Fruit fly (Drosophila melanogaster) whole organism, prepupa: ENCODE results near the gene Cyp4ae1.

Source experiments
- CG10631 ChIP-seq: fragments of 200-800 bp; sonication (Bioruptor generic); optimal IDR thresholded peaks from 2 replicates; lab custom pipeline; 2016; ENCODE audit warnings: missing biosample characterization, missing genetic modification characterization
- CG10669 ChIP-seq: fragments of 200-800 bp; sonication (Bioruptor generic); optimal IDR thresholded peaks from 3 replicates; lab custom pipeline; 2018; ENCODE audit warnings: missing biosample characterization, mild to moderate bottlenecking, missing genetic modification characterization, moderate library complexity
- CG11902 ChIP-seq: fragments of 200-800 bp; sonication (Bioruptor generic); optimal IDR thresholded peaks from 3 replicates; lab custom pipeline; 2016; ENCODE audit warnings: missing biosample characterization, missing genetic modification characterization
- CG15336 ChIP-seq: fragments of 200-800 bp; sonication (Bioruptor generic); IDR thresholded peaks from 2 replicates; pipeline ENCODE4 v1.3.6; 2022; ENCODE audit warnings: missing biosample characterization, missing genetic modification characterization
- CG1621 ChIP-seq: fragments of 200-800 bp; sonication (Bioruptor generic); optimal IDR thresholded peaks from 3 replicates; lab custom pipeline; 2018; ENCODE audit warnings: missing biosample characterization, mild to moderate bottlenecking, missing genetic modification characterization
- CG16779 ChIP-seq: fragments of 200-800 bp; sonication (Bioruptor generic); optimal IDR thresholded peaks from 3 replicates; lab custom pipeline; 2017; ENCODE audit warnings: missing biosample characterization, mild to moderate bottlenecking, missing genetic modification characterization
- CG3032 ChIP-seq: fragments of 200-800 bp; optimal IDR thresholded peaks from 2 replicates; lab custom pipeline; 2019; ENCODE audit warnings: missing biosample characterization, mild to moderate bottlenecking, missing genetic modification characterization, moderate library complexity
- CG32006 ChIP-seq: fragments of 200-800 bp; sonication (Bioruptor generic); optimal IDR thresholded peaks from 3 replicates; lab custom pipeline; 2017; ENCODE audit warnings: missing biosample characterization, mild to moderate bottlenecking, missing genetic modification characterization
- CG6163 ChIP-seq: fragments of 200-800 bp; sonication (Bioruptor generic); IDR thresholded peaks from 3 replicates; pipeline ENCODE4 v1.3.6; 2022; ENCODE audit warnings: missing biosample characterization, missing genetic modification characterization
- CG6276 ChIP-seq: fragments of 200-800 bp; sonication (Bioruptor generic); optimal IDR thresholded peaks from 2 replicates; lab custom pipeline; 2017; ENCODE audit warnings: missing biosample characterization, mild to moderate bottlenecking, missing genetic modification characterization
- CG6792 ChIP-seq: fragments of 200-800 bp; sonication (Bioruptor generic); optimal IDR thresholded peaks from 3 replicates; lab custom pipeline; 2016; ENCODE audit warnings: missing biosample characterization, missing genetic modification characterization
- CG6808 ChIP-seq: fragments of 200-800 bp; sonication (Bioruptor generic); optimal IDR thresholded peaks from 3 replicates; lab custom pipeline; 2017; ENCODE audit warnings: missing biosample characterization, missing genetic modification characterization, mild to moderate bottlenecking, moderate library complexity, missing genetic modification reagents
- CG7368 ChIP-seq: fragments of 200-800 bp; sonication (Bioruptor generic); optimal IDR thresholded peaks from 3 replicates; lab custom pipeline; 2016; ENCODE audit warnings: missing biosample characterization, missing genetic modification characterization
- CG8119 ChIP-seq: fragments of 200-800 bp; sonication (Bioruptor generic); IDR thresholded peaks from 3 replicates; pipeline ENCODE4 v1.3.6; 2022; ENCODE audit warnings: missing biosample characterization, missing genetic modification characterization
- CG8632 ChIP-seq: fragments of 200-800 bp; sonication (Bioruptor generic); optimal IDR thresholded peaks from 3 replicates; lab custom pipeline; 2016; ENCODE audit warnings: missing biosample characterization, missing genetic modification characterization
- CG9139 ChIP-seq: fragments of 200-800 bp; sonication (Bioruptor generic); optimal IDR thresholded peaks from 3 replicates; lab custom pipeline; 2017; ENCODE audit warnings: missing biosample characterization, mild to moderate bottlenecking, missing genetic modification characterization
- Eip75B ChIP-seq: fragments of 200-800 bp; sonication (Bioruptor generic); optimal IDR thresholded peaks from 3 replicates; lab custom pipeline; 2016; ENCODE audit warnings: missing biosample characterization, missing genetic modification characterization
- Eip93F ChIP-seq: fragments of 200-800 bp; sonication (Bioruptor generic); optimal IDR thresholded peaks from 2 replicates; lab custom pipeline; 2016; ENCODE audit warnings: missing biosample characterization, mild to moderate bottlenecking, missing genetic modification characterization
- Ets21C ChIP-seq: fragments of 200-800 bp; sonication (Bioruptor generic); optimal IDR thresholded peaks from 3 replicates; lab custom pipeline; 2016; ENCODE audit warnings: missing biosample characterization, missing genetic modification characterization
- Gug ChIP-seq: fragments of 200-800 bp; sonication (Bioruptor generic); IDR thresholded peaks from 2 replicates; pipeline ENCODE4 v1.3.6; 2022; ENCODE audit warnings: missing biosample characterization, missing genetic modification characterization
- Hr39 ChIP-seq: fragments of 200-800 bp; sonication (Bioruptor generic); optimal IDR thresholded peaks from 2 replicates; lab custom pipeline; 2016; ENCODE audit warnings: missing biosample characterization, missing genetic modification characterization
- Hr4 ChIP-seq: fragments of 200-800 bp; sonication (Bioruptor generic); optimal IDR thresholded peaks from 3 replicates; lab custom pipeline; 2016; ENCODE audit warnings: missing biosample characterization, missing genetic modification characterization
- Met ChIP-seq: fragments of 200-800 bp; sonication (Bioruptor generic); optimal IDR thresholded peaks from 3 replicates; lab custom pipeline; 2016; ENCODE audit warnings: missing biosample characterization, missing genetic modification characterization
- OdsH ChIP-seq: fragments of 200-800 bp; sonication (Bioruptor generic); optimal IDR thresholded peaks from 3 replicates; lab custom pipeline; 2016; ENCODE audit warnings: missing biosample characterization, missing genetic modification characterization
- Sox102F ChIP-seq: fragments of 200-800 bp; sonication (Bioruptor generic); optimal IDR thresholded peaks from 2 replicates; lab custom pipeline; 2016; ENCODE audit warnings: missing biosample characterization, mild to moderate bottlenecking, missing genetic modification characterization
- Sox14 ChIP-seq: fragments of 200-800 bp; sonication (Bioruptor generic); optimal IDR thresholded peaks from 3 replicates; lab custom pipeline; 2016; ENCODE audit warnings: missing biosample characterization, missing genetic modification characterization
- Sox15 ChIP-seq: fragments of 200-800 bp; sonication (Bioruptor generic); optimal IDR thresholded peaks from 3 replicates; lab custom pipeline; 2016; ENCODE audit warnings: missing biosample characterization, missing genetic modification characterization
- achi ChIP-seq: fragments of 200-800 bp; sonication (Bioruptor generic); optimal IDR thresholded peaks from 3 replicates; lab custom pipeline; 2016; ENCODE audit warnings: missing biosample characterization, missing genetic modification characterization
- acj6 ChIP-seq: fragments of 200-800 bp; sonication (Bioruptor generic); optimal IDR thresholded peaks from 3 replicates; lab custom pipeline; 2016; ENCODE audit warnings: missing biosample characterization, missing genetic modification characterization
- dac ChIP-seq: fragments of 200-800 bp; sonication (Bioruptor generic); optimal IDR thresholded peaks from 2 replicates; lab custom pipeline; 2017; ENCODE audit warnings: missing biosample characterization, mild to moderate bottlenecking, missing genetic modification characterization
- dsx ChIP-seq: fragments of 200-800 bp; optimal IDR thresholded peaks from 3 replicates; lab custom pipeline; 2019; ENCODE audit warnings: missing biosample characterization, mild to moderate bottlenecking, missing genetic modification characterization, moderate library complexity; ENCODE audit not compliant: poor library complexity, severe bottlenecking
- eg ChIP-seq: fragments of 200-800 bp; sonication (Bioruptor generic); IDR thresholded peaks from 3 replicates; pipeline ENCODE4 v1.3.6; 2022; ENCODE audit warnings: missing biosample characterization, missing genetic modification characterization
- esn ChIP-seq: fragments of 200-800 bp; sonication (Bioruptor generic); optimal IDR thresholded peaks from 2 replicates; lab custom pipeline; 2016; ENCODE audit warnings: missing biosample characterization, mild to moderate bottlenecking, missing genetic modification characterization, moderate library complexity
- fd59A ChIP-seq: fragments of 200-800 bp; sonication (Bioruptor generic); optimal IDR thresholded peaks from 2 replicates; lab custom pipeline; 2017; ENCODE audit warnings: missing biosample characterization, mild to moderate bottlenecking, missing genetic modification characterization, missing genetic modification reagents
- fd85E ChIP-seq: fragments of 200-800 bp; sonication (Bioruptor generic); optimal IDR thresholded peaks from 3 replicates; lab custom pipeline; 2016; ENCODE audit warnings: missing biosample characterization, missing genetic modification characterization
- fkh ChIP-seq: fragments of 200-800 bp; sonication (Bioruptor generic); optimal IDR thresholded peaks from 3 replicates; lab custom pipeline; 2017; ENCODE audit warnings: missing biosample characterization, mild to moderate bottlenecking, missing genetic modification characterization, moderate library complexity
- pdm3 ChIP-seq: fragments of 200-800 bp; sonication (Bioruptor generic); optimal IDR thresholded peaks from 3 replicates; lab custom pipeline; 2016; ENCODE audit warnings: missing biosample characterization, missing genetic modification characterization
- spab ChIP-seq: fragments of 200-800 bp; sonication (Bioruptor generic); optimal IDR thresholded peaks from 2 replicates; lab custom pipeline; 2017; ENCODE audit warnings: missing biosample characterization, mild to moderate bottlenecking, missing genetic modification characterization, missing genetic modification reagents
- ss ChIP-seq, 2 experiments: fragments of 200-800 bp; sonication (Bioruptor generic); optimal IDR thresholded peaks; 2 replicates in 1 of 2; 3 replicates in 1 of 2; lab custom pipeline; 2017 to 2018; ENCODE audit warnings: mild to moderate bottlenecking in 2 of 2, missing biosample characterization in 2 of 2, missing genetic modification characterization in 2 of 2, moderate library complexity in 1 of 2
- svp ChIP-seq: fragments of 200-800 bp; sonication (Bioruptor generic); peaks from one replicate; lab custom pipeline; 2016; ENCODE audit warnings: missing biosample characterization, missing genetic modification characterization
- topi ChIP-seq: fragments of 200-800 bp; sonication (Bioruptor generic); optimal IDR thresholded peaks from 3 replicates; lab custom pipeline; 2016; ENCODE audit warnings: missing biosample characterization, missing genetic modification characterization
- vri ChIP-seq: fragments of 200-800 bp; sonication (Bioruptor generic); optimal IDR thresholded peaks from 3 replicates; lab custom pipeline; 2016; ENCODE audit warnings: missing biosample characterization, mild to moderate bottlenecking, missing genetic modification characterization

Cyp4ae1 gene

DNA sequence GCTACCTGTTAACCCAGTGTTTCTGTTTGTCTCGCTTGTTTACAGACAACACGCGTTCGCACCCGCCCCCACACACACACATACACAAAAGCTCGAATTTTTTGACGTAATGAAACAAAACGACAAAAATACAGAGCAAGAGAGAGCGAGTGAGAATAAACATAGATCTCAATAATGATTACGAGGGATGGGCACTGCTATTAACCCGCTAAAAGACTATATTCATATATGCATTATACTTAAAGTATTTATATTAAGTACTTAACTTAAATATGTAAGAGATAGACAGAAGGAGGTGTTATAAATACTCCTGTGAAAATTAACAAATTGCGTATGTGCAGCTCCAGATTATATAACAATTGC lies 37.0 kb upstream of the Cyp4ae1 start (continued):
- peak; percentile 41 for TF ChIP-seq Hr4 (GFP tag; lab: Kevin White, UChicago)
- no peak for TF ChIP-seq fd85E (GFP tag; lab: Kevin White, UChicago)
- peak; percentile 30 for TF ChIP-seq CG10631 (GFP tag; lab: Kevin White, UChicago)
- TF ChIP-seq esn (GFP tag; lab: Kevin White, UChicago): peak; percentile 42
- TF ChIP-seq CG8632 (GFP tag; lab: Kevin White, UChicago): peak; percentile 37
- peak; percentile 30 for TF ChIP-seq CG6792
- TF ChIP-seq CG16779: peak; percentile 1
- TF ChIP-seq, all 60 proteins: peak for 35

DNA sequence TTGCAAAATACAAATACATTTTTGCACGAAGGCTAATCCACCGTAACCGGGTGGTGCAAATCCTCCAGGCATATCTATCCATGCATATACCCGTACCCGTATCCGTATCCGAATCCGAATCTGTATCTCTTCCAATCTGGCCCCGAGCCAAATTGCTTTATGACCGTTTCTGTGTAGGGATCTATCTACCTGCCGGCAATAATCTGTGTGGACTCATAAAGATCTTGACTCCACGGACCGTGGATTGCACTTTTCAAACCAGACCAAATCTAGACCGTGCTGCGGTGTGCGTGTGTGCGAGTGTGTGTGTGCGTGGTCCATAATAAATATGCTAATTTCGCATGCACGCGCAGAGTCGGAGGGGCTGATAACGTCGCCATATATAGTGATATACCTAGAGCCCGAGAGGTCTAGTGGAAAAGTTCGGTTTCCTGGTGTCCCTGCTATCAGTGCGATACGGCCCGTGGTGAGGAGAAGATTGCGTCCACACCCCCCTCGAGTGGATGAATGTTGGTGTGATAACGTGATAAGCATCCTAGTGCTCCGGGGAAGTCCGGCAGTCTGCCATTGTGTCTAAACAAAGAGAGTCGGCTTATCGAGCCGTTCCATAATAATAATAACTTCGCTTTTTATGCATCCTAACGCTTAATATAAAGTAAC lies 36.4 kb upstream of the Cyp4ae1 start:
- TF ChIP-seq Gug (GFP tag; lab: Robert Waterston, UW) (no peak), fd59A (GFP tag; lab: Kevin White, UChicago) (no peak), Eip75B (GFP tag; lab: Kevin White, UChicago) (no peak), Sox14 (peak; percentile 24), eg (GFP tag; lab: Robert Waterston, UW) (no peak), vri (GFP tag; lab: Kevin White, UChicago) (peak; percentile 86), svp (GFP tag; lab: Kevin White, UChicago) (peak; percentile 78), spab (no peak), CG9139 (GFP tag; lab: Kevin White, UChicago) (no peak), Sox15 (GFP tag; lab: Kevin White, UChicago) (no peak), achi (GFP tag; lab: Kevin White, UChicago) (no peak)

DNA sequence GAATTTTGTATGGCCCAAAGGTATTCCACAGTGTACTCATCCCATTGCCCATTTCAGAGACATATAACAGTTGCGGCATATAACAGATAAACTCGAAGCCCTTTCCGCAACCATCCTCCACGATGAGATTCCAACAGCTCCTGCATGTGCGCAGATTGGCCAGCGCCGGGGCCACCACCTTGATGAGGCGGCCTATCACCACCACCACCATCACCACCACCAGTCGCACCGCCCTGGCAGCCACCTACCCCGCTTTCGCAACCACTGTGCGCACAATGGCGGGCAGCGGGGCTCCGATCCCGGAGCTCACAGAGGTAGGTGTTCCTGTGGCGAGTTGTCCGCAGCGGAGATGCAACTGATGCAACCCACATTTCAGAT lies 35.9 kb upstream of the Cyp4ae1 start:
- TF ChIP-seq Sox15 (GFP tag; lab: Kevin White, UChicago): no peak
- TF ChIP-seq CG15336 (GFP tag; lab: Robert Waterston, UW): no peak
- no peak for TF ChIP-seq fkh (GFP tag; lab: Kevin White, UChicago)
- TF ChIP-seq CG10631 (GFP tag; lab: Kevin White, UChicago): no peak
- TF ChIP-seq svp (GFP tag; lab: Kevin White, UChicago): peak; percentile 7
- TF ChIP-seq esn (GFP tag; lab: Kevin White, UChicago): no peak
- TF ChIP-seq CG6276 (GFP tag; lab: Kevin White, UChicago): no peak
- no peak for TF ChIP-seq dac (GFP tag; lab: Kevin White, UChicago)
- no peak for TF ChIP-seq eg (GFP tag; lab: Robert Waterston, UW)

DNA sequence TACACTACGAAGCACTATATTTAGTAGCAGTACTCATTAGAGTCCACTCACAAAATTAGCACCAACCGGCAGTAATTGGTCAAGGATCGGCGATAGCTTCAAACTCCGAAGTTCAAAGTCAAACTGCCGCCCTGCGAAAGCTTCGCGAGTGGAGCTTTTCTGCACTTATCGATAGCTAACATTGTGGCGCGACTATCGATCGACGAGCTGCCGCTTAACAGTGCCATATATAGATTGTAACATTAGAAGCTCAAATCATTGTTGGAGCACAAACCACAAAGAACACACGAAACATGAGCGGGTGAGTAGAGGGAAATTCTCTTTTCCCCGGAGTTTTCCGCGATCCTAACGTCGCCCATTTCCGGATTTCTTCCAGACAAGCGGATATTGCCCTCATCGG lies 33.7 kb upstream of the Cyp4ae1 start, which contains the start of gene Pgd:
Gene Pgd (plus strand): TSS at position 23 of the 400 bp plus-strand sequence.
- no peak for TF ChIP-seq vri (GFP tag; lab: Kevin White, UChicago)
- TF ChIP-seq ss (GFP tag; optimal IDR thresholded peaks at IDR 0.05; lab: Kevin White, UChicago): peak in 1 of 2 experiments; percentile 28
- TF ChIP-seq CG6808 (GFP tag; lab: Kevin White, UChicago): no peak
- TF ChIP-seq CG32006: no peak
- TF ChIP-seq CG15336 (GFP tag; lab: Robert Waterston, UW): peak; percentile 34; the same call in 1 of the 2 replicates
- no peak for TF ChIP-seq Eip93F (GFP tag; lab: Kevin White, UChicago)
- no peak for TF ChIP-seq Sox102F (GFP tag; lab: Kevin White, UChicago)
- no peak for TF ChIP-seq Hr39
- TF ChIP-seq CG3032 (tag; lab: Kevin White, UChicago): no peak
- no peak for TF ChIP-seq Hr4 (GFP tag; lab: Kevin White, UChicago)
- no peak for TF ChIP-seq topi
- no peak for TF ChIP-seq acj6 (GFP tag; lab: Kevin White, UChicago)
- no peak for TF ChIP-seq svp (GFP tag; lab: Kevin White, UChicago)
- TF ChIP-seq esn (GFP tag; lab: Kevin White, UChicago): no peak
- no peak for TF ChIP-seq CG6163 (GFP tag; lab: Robert Waterston, UW)
- no peak for TF ChIP-seq achi (GFP tag; lab: Kevin White, UChicago)
- 0 out of 3 replicates have a peak, but pooled peaks have one; percentile 13 for TF ChIP-seq CG8119 (GFP tag; lab: Robert Waterston, UW)
- no peak for TF ChIP-seq Gug (GFP tag; lab: Robert Waterston, UW)
- no peak for TF ChIP-seq CG8632 (GFP tag; lab: Kevin White, UChicago)
- TF ChIP-seq pdm3 (GFP tag; lab: Kevin White, UChicago): no peak
- TF ChIP-seq dsx (GFP tag; lab: Kevin White, UChicago): peak; percentile 59
- TF ChIP-seq CG11902: no peak
- no peak for TF ChIP-seq CG7368 (GFP tag; lab: Kevin White, UChicago)
- TF ChIP-seq CG10669 (GFP tag; lab: Kevin White, UChicago): no peak
- TF ChIP-seq CG1621 (tag; lab: Kevin White, UChicago): peak; percentile 44
- no peak for TF ChIP-seq OdsH (GFP tag; lab: Kevin White, UChicago)
- no peak for TF ChIP-seq Ets21C (GFP tag; lab: Kevin White, UChicago)
- TF ChIP-seq Met: no peak
- TF ChIP-seq Sox14: peak; percentile 1
- TF ChIP-seq eg (GFP tag; lab: Robert Waterston, UW): peak; percentile 36; the same call in 2 of the 3 replicates
